Worm (Caenorhabditis elegans): ENCODE results near the gene Y76B12C.3.

DNA sequence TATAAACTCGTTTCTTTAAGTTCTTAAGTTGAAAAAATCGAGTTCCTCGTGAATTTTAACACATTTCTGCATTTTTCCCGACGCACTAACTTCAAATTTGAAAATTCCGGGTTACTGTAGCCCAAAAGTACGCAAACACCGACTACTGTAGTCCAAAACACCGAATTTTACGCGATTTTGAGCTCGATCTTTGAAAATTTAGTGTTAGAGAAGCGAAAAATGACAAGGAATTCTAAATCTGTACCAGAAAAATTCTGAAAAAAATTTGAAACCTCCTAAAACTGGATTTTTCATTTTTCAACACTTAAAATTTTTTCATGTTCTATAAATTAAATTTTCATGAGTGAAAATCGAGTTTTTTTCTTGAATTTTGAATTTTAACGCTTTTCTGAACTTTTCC, 28.3 kb upstream of the Y76B12C.3 start:
- no peak for TF ChIP-seq W03F9.2 (tag; optimal IDR thresholded peaks at IDR 0.05)
- TF ChIP-seq dao-5 (tag; optimal IDR thresholded peaks at IDR 0.05): no peak
- no peak for TF ChIP-seq him-1 (tag; optimal IDR thresholded peaks at IDR 0.05)
